Worm (Caenorhabditis elegans) whole organism, young adult: Measurements from ENCODE around the gene scl-10.

Source experiments
- B0261.1 ChIP-seq: sonication (generic microtip); optimal IDR thresholded peaks from 2 replicates; lab custom pipeline; 2016; ENCODE audit warnings: mild to moderate bottlenecking, missing genetic modification characterization, moderate library complexity, missing compliant biosample characterization
- C17E4.6 ChIP-seq: fragments of 200-800 bp; sonication (Bioruptor generic); IDR thresholded peaks from 2 replicates; pipeline ENCODE4 v1.3.6; 2022; ENCODE audit warnings: missing genetic modification reagents, missing genetic modification characterization, missing compliant biosample characterization
- F10E7.11 ChIP-seq: sonication (generic microtip); optimal IDR thresholded peaks from 2 replicates; lab custom pipeline; 2017; ENCODE audit warnings: mild to moderate bottlenecking, missing genetic modification characterization, moderate library complexity, missing compliant biosample characterization
- F37B4.10 ChIP-seq: fragments of 200-800 bp; sonication (Bioruptor generic); IDR thresholded peaks from 2 replicates; pipeline ENCODE4 v1.3.6; 2022; ENCODE audit warnings: missing genetic modification characterization, missing compliant biosample characterization
- F49E8.2 ChIP-seq: sonication (generic microtip); optimal IDR thresholded peaks from 3 replicates; lab custom pipeline; 2017; ENCODE audit warnings: missing genetic modification characterization, mild to moderate bottlenecking, missing compliant biosample characterization, antibody characterized with exemption, moderate library complexity; ENCODE audit not compliant: insufficient read depth
- F55B11.4 ChIP-seq: sonication (generic microtip); optimal IDR thresholded peaks from 2 replicates; lab custom pipeline; 2016; ENCODE audit warnings: missing compliant biosample characterization, missing genetic modification characterization, borderline replicate concordance; ENCODE audit not compliant: insufficient read depth
- F57A8.1 ChIP-seq: fragments of 200-800 bp; sonication (Bioruptor generic); optimal IDR thresholded peaks from 2 replicates; lab custom pipeline; 2018; ENCODE audit warnings: mild to moderate bottlenecking, missing genetic modification characterization, moderate library complexity, missing compliant biosample characterization
- K12H6.12 ChIP-seq: fragments of 200-800 bp; sonication (Bioruptor generic); optimal IDR thresholded peaks from 2 replicates; lab custom pipeline; 2018; ENCODE audit warnings: mild to moderate bottlenecking, missing genetic modification characterization, missing compliant biosample characterization
- Y67H2A.10 ChIP-seq: fragments of 200-800 bp; sonication (Bioruptor generic); conservative IDR thresholded peaks from 2 replicates; pipeline ENCODE4 v1.3.6; 2022; ENCODE audit warnings: missing genetic modification reagents, missing genetic modification characterization, missing compliant biosample characterization
- Y95B8A.8 ChIP-seq: fragments of 200-800 bp; sonication (Bioruptor generic); IDR thresholded peaks from 2 replicates; pipeline ENCODE4 v1.3.6; 2022; ENCODE audit warnings: missing genetic modification reagents, missing genetic modification characterization, missing compliant biosample characterization
- atf-7 ChIP-seq: sonication (generic microtip); optimal IDR thresholded peaks from 2 replicates; lab custom pipeline; 2017; ENCODE audit warnings: mild to moderate bottlenecking, missing genetic modification characterization, missing compliant biosample characterization
- attf-3 ChIP-seq: fragments of 200-800 bp; sonication (Bioruptor generic); conservative IDR thresholded peaks from 2 replicates; pipeline ENCODE4 v1.3.6; 2022; ENCODE audit warnings: missing genetic modification reagents, missing genetic modification characterization, missing compliant biosample characterization
- cebp-2 ChIP-seq: fragments of 200-800 bp; sonication (Bioruptor generic); IDR thresholded peaks from 2 replicates; pipeline ENCODE4 v1.3.6; 2022; ENCODE audit warnings: missing genetic modification characterization, missing compliant biosample characterization
- ceh-100 ChIP-seq: fragments of 200-800 bp; sonication (Bioruptor generic); IDR thresholded peaks from 2 replicates; pipeline ENCODE4 v1.3.6; 2022; ENCODE audit warnings: missing genetic modification reagents, missing genetic modification characterization, missing compliant biosample characterization
- ceh-58 ChIP-seq: fragments of 200-800 bp; sonication (Bioruptor generic); IDR thresholded peaks from 2 replicates; pipeline ENCODE4 v1.3.6; 2022; ENCODE audit warnings: missing genetic modification characterization, missing compliant biosample characterization
- dox-1 ChIP-seq: fragments of 200-800 bp; sonication (Bioruptor generic); IDR thresholded peaks from 2 replicates; pipeline ENCODE4 v1.3.6; 2022; ENCODE audit warnings: missing genetic modification reagents, missing genetic modification characterization, missing compliant biosample characterization
- dpl-1 ChIP-seq: fragments of 150-350 bp; optimal IDR thresholded peaks from 2 replicates; lab custom pipeline; 2014; ENCODE audit warnings: missing biosample characterization, missing genetic modification reagents, missing genetic modification characterization
- ekl-4 ChIP-seq: fragments of 200-800 bp; sonication (Bioruptor generic); IDR thresholded peaks from 2 replicates; pipeline ENCODE4 v1.3.6; 2022; ENCODE audit warnings: missing genetic modification reagents, missing genetic modification characterization, missing compliant biosample characterization
- fkh-3 ChIP-seq: sonication (generic microtip); optimal IDR thresholded peaks from 2 replicates; lab custom pipeline; 2016; ENCODE audit warnings: mild to moderate bottlenecking, missing genetic modification characterization, missing compliant biosample characterization
- hrde-1 ChIP-seq: sonication (generic microtip); optimal IDR thresholded peaks from 2 replicates; lab custom pipeline; 2016; ENCODE audit warnings: missing genetic modification characterization, mild to moderate bottlenecking, missing compliant biosample characterization, moderate library complexity, missing genotype, missing genetic modification reagents, borderline replicate concordance
- lin-35 ChIP-seq, 3 experiments: fragments of 150-350 bp in 2 of 3; sonication (generic microtip) in 1 of 3; optimal IDR thresholded peaks; 2 replicates each; lab custom pipeline; 2014 to 2018; ENCODE audit warnings: missing biosample characterization in 3 of 3, missing genetic modification characterization in 3 of 3, missing genetic modification reagents in 3 of 3
- lin-54 ChIP-seq: fragments of 200-800 bp; sonication (Bioruptor generic); optimal IDR thresholded peaks from 2 replicates; lab custom pipeline; 2018; ENCODE audit warnings: mild to moderate bottlenecking, missing genetic modification characterization, missing compliant biosample characterization
- madf-8 ChIP-seq: fragments of 200-800 bp; sonication (Bioruptor generic); conservative IDR thresholded peaks from 2 replicates; pipeline ENCODE4 v1.3.6; 2022; ENCODE audit warnings: missing genetic modification reagents, missing genetic modification characterization, missing compliant biosample characterization
- nfya-1 ChIP-seq: sonication (generic microtip); optimal IDR thresholded peaks from 2 replicates; lab custom pipeline; 2017; ENCODE audit warnings: antibody characterized with exemption, missing compliant biosample characterization, missing genetic modification characterization, borderline replicate concordance; ENCODE audit not compliant: insufficient read depth
- nhr-179 ChIP-seq: sonication (generic microtip); optimal IDR thresholded peaks from 2 replicates; lab custom pipeline; 2016; ENCODE audit warnings: mild to moderate bottlenecking, missing genetic modification characterization, missing compliant biosample characterization
- rcor-1 ChIP-seq: fragments of 200-800 bp; sonication (Bioruptor generic); IDR thresholded peaks from 2 replicates; pipeline ENCODE4 v1.3.6; 2022; ENCODE audit warnings: missing genetic modification reagents, missing genetic modification characterization, missing compliant biosample characterization
- repo-1 ChIP-seq: sonication (generic microtip); optimal IDR thresholded peaks from 2 replicates; lab custom pipeline; 2017; ENCODE audit warnings: mild to moderate bottlenecking, missing genetic modification characterization, missing compliant biosample characterization
- sdz-38 ChIP-seq: sonication (generic microtip); optimal IDR thresholded peaks from 2 replicates; lab custom pipeline; 2016; ENCODE audit warnings: missing genotype, missing genetic modification characterization, missing compliant biosample characterization
- snpc-1.1 ChIP-seq: sonication (generic microtip); optimal IDR thresholded peaks from 2 replicates; lab custom pipeline; 2017; ENCODE audit warnings: missing genetic modification characterization, mild to moderate bottlenecking, missing compliant biosample characterization, antibody characterized with exemption, moderate library complexity, missing genotype, missing genetic modification reagents; ENCODE audit not compliant: insufficient read depth
- snpc-4 ChIP-seq, 5 experiments: fragments of 150-350 bp in 1 of 5; sonication (generic microtip) in 4 of 5; optimal IDR thresholded peaks; 2 replicates each; lab custom pipeline; 2014 to 2018; ENCODE audit warnings: missing genetic modification characterization in 5 of 5, missing biosample characterization in 3 of 5, antibody characterized with exemption in 2 of 5, mild to moderate bottlenecking in 2 of 5, missing compliant biosample characterization in 2 of 5, missing genotype in 2 of 5, moderate library complexity in 2 of 5, missing genetic modification reagents in 1 of 5
- sptf-2 ChIP-seq: fragments of 200-800 bp; sonication (Bioruptor generic); optimal IDR thresholded peaks from 2 replicates; lab custom pipeline; 2018; ENCODE audit warnings: mild to moderate bottlenecking, missing genetic modification characterization, missing compliant biosample characterization
- tbp1 ChIP-seq: fragments of 200-800 bp; sonication (Bioruptor generic); optimal IDR thresholded peaks from 2 replicates; lab custom pipeline; 2018; ENCODE audit warnings: mild to moderate bottlenecking, missing genetic modification characterization, missing compliant biosample characterization
- tlf-1 ChIP-seq: fragments of 200-800 bp; sonication (Bioruptor generic); optimal IDR thresholded peaks from 2 replicates; lab custom pipeline; 2018; ENCODE audit warnings: mild to moderate bottlenecking, missing genetic modification characterization, missing compliant biosample characterization
- unc-130 ChIP-seq: sonication (generic microtip); optimal IDR thresholded peaks from 2 replicates; lab custom pipeline; 2016; ENCODE audit warnings: missing genetic modification reagents, missing genetic modification characterization, missing compliant biosample characterization
- ztf-26 ChIP-seq: sonication (generic microtip); optimal IDR thresholded peaks from 2 replicates; lab custom pipeline; 2017; ENCODE audit warnings: missing genetic modification characterization, missing compliant biosample characterization

The scl-10 gene

DNA sequence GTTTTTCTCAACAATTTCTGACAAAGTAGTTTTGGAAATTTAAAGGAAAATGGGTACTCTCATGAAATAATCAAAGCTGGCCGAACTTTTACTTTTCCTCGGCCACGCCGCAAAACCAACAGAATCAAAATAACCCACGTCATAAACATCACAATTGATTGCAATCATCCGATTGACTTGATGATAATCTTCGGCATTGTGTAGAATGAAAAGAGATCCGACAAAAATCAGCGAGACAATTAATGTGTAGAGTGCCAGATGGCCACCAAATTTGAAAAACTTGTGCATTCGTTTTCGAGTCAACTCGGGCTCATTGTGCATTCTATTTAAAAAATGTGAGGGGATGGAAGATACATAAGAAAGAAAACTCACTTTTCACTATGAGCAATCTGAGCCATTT is 11.4 kb upstream of the scl-10 start:
- TF ChIP-seq dpl-1 (GFP tag; lab: Kevin White, UChicago) (no peak), atf-7 (no peak), unc-130 (GFP tag; lab: Kevin White, UChicago) (no peak), rcor-1 (GFP tag; lab: Robert Waterston, UW) (no peak), nhr-179 (tag; lab: Kevin White, UChicago) (no peak), tbp1 (no peak), snpc-1.1 (tag; lab: Kevin White, UChicago) (no peak), Y67H2A.10 (GFP tag; lab: Robert Waterston, UW) (no peak), dox-1 (GFP tag; lab: Robert Waterston, UW) (no peak), fkh-3 (tag; lab: Kevin White, UChicago) (no peak), hrde-1 (tag; lab: Kevin White, UChicago) (no peak), sdz-38 (tag; lab: Kevin White, UChicago) (no peak), lin-35 (GFP tag; optimal IDR thresholded peaks at IDR 0.05; lab: Kevin White, UChicago) (no peak), tlf-1 (GFP tag; lab: Kevin White, UChicago) (no peak), F10E7.11 (tag; lab: Kevin White, UChicago) (no peak)

ce11 chrIV:13038888-13039287 is 9.4 kb upstream of the scl-10 start, which contains the start of gene F49E11.2:
Gene F49E11.2, minus strand, starts transcription at chrIV:13038988.
- TF ChIP-seq sptf-2 (no peak), cebp-2 (0 out of 2 replicates have a peak, but pooled peaks have one; percentile 67)

ce11 chrIV:13041486-13041885 is 6.8 kb upstream of the scl-10 start:
- no peak for TF ChIP-seq lin-54
- no peak for TF ChIP-seq madf-8 (GFP tag; lab: Robert Waterston, UW)
- 0 out of 2 replicates have a peak, but pooled peaks have one; percentile 52 for TF ChIP-seq cebp-2
- TF ChIP-seq snpc-4 (GFP tag; optimal IDR thresholded peaks at IDR 0.05; lab: Kevin White, UChicago) = no peak
- no peak for TF ChIP-seq snpc-4 (tag; optimal IDR thresholded peaks at IDR 0.05; lab: Kevin White, UChicago)

DNA sequence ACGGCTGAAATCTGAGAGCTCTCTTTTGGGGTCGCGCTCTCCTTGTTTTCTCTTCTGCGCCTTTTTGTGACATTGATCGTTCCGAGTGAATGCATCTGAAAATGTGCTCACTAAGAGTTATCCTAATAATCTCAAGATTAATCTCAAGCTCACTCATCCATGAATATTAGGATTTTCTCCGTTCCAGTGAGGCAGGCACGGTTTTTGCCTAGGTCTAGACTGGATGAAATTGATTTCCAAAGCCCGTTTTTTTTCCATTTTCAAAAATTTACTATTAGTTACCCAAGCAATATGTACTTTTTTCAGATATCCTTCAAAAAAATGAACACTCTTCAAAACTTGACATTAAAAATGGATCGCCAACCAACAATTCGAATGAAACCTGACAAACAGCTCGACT is 6.2 kb upstream of the scl-10 start, which contains the start of gene amt-2:
Gene amt-2, plus strand, starts transcription at position 301 of the 400 bp plus-strand sequence.
- no peak for TF ChIP-seq F37B4.10
- TF ChIP-seq ceh-100 (GFP tag; lab: Robert Waterston, UW) = no peak
- TF ChIP-seq ekl-4 (GFP tag; lab: Robert Waterston, UW) = no peak
- no peak for TF ChIP-seq ztf-26 (tag; lab: Kevin White, UChicago)
- TF ChIP-seq nhr-179 (tag; lab: Kevin White, UChicago) = no peak
- TF ChIP-seq atf-7 = no peak

- TF ChIP-seq ceh-58 (GFP tag; lab: Robert Waterston, UW) = no peak
- no peak for TF ChIP-seq fkh-3 (tag; lab: Kevin White, UChicago)
- TF ChIP-seq ekl-4 (GFP tag; lab: Robert Waterston, UW) = no peak
- no peak for TF ChIP-seq B0261.1 (tag; lab: Kevin White, UChicago)
- no peak for TF ChIP-seq C17E4.6 (GFP tag; lab: Robert Waterston, UW)
- TF ChIP-seq nfya-1 (tag; lab: Kevin White, UChicago) = no peak
Observed at ce11 chrIV:13044980-13045379, 3.3 kb upstream of the scl-10 start.

DNA sequence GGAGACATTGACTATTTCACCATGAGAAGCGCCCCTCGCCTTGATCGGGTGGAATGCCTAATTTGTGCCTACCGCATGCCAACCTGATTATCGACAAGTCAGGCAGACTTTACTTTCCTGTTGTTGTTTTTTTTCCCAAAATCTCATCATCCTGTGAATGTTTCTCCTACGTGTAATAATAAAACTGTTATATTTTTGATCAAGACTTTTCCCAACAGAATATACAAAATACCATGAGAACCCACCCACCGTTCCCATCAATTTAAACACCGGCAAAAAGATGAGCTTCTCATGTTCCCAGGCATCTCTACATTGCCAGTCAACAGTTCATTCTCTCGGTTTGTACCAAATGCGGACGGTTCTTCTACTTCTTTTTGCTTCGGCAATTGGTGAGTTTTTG is 1.4 kb upstream of the scl-10 start, which contains the start of gene scl-9:
Gene scl-9, plus strand, starts transcription at position 301 of the 400 bp plus-strand sequence.
- no peak for TF ChIP-seq F57A8.1 (GFP tag; lab: Kevin White, UChicago)
- no peak for TF ChIP-seq repo-1 (tag; lab: Kevin White, UChicago)
- TF ChIP-seq F55B11.4 = no peak
- no peak for TF ChIP-seq F49E8.2
- TF ChIP-seq Y95B8A.8 = no peak
- TF ChIP-seq attf-3 (GFP tag; lab: Robert Waterston, UW) = no peak
- no peak for TF ChIP-seq K12H6.12
